Worm (Caenorhabditis elegans): ENCODE data around the gene rbm-22.

The rbm-22 gene

DNA sequence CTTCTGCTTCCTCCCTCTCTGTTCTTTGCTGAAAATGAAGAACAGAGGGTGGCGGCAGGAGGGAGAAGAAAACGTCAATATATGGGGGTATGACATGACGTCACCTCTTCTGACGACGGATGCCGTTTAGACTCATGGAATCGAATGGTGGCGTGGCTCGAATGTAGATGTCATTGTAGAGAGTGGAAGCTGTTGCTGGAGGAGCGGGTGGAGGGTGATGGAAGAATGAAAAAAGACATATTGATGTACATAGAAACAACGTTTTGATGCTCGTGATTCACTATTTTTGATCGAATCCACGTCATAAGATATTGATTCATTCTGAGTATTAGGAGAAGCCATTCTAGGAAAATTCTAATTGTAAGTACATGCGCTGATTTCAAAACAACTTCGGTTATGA, 42.2 kb upstream of the rbm-22 start:
- TF ChIP-seq nhr-129 (tag; optimal IDR thresholded peaks at IDR 0.05) (peak; percentile 42), sem-4 (tag; optimal IDR thresholded peaks at IDR 0.05) (no peak), ztf-1 (GFP tag; conservative IDR thresholded peaks at IDR 0.05) (no peak), unc-55 (GFP tag; optimal IDR thresholded peaks at IDR 0.05) (peak; percentile 47), mab-5 (tag; optimal IDR thresholded peaks at IDR 0.05) (no peak), lin-11 (tag; optimal IDR thresholded peaks at IDR 0.05) (peak; percentile 16), zag-1 (tag; optimal IDR thresholded peaks at IDR 0.05) (peak; percentile 24), crh-2 (tag; optimal IDR thresholded peaks at IDR 0.05) (peak; percentile 14), C34F6.9 (tag; optimal IDR thresholded peaks at IDR 0.05) (peak; percentile 47)

DNA sequence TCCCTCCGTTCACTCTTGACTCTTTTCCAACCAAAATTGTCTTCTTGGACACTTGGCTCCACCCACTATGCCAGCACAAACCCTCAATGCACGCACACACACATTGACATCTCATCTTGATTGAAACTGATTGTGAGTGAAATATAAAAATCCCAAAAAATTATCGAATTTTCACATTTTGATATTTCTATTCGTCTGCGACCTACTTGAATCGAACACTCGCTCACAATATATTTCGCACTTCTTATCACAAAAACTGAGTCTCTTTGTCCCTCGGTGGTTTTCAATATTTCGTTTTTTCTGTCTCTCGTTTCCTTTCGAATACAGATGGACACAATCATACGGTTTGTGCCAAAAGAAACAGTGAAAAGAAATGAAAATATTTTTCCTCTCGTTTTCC, 41.1 kb upstream of the rbm-22 start:
- TF ChIP-seq C34F6.9 (tag; optimal IDR thresholded peaks at IDR 0.05) (no peak), egl-27 (tag; optimal IDR thresholded peaks at IDR 0.05) (no peak), fos-1 (tag; optimal IDR thresholded peaks at IDR 0.05) (peak; percentile 22), peb-1 (tag; optimal IDR thresholded peaks at IDR 0.05) (no peak), nhr-25 (tag; optimal IDR thresholded peaks at IDR 0.05) (no peak)

- no peak for TF ChIP-seq F13H6.1 (tag; optimal IDR thresholded peaks at IDR 0.05)
- TF ChIP-seq peb-1 (tag; optimal IDR thresholded peaks at IDR 0.05) = no peak
- no peak for TF ChIP-seq unc-39 (tag; optimal IDR thresholded peaks at IDR 0.05)
- no peak for TF ChIP-seq C34F6.9 (tag; optimal IDR thresholded peaks at IDR 0.05)
These were observed 40.1 kb upstream of the rbm-22 start for ce11 chrIV:10820837-10821671.

- no peak for TF ChIP-seq dmd-4 (tag; optimal IDR thresholded peaks at IDR 0.05)
- no peak for TF ChIP-seq nhr-77 (tag; optimal IDR thresholded peaks at IDR 0.05)
- TF ChIP-seq alr-1 (tag; optimal IDR thresholded peaks at IDR 0.05) = no peak
- TF ChIP-seq peb-1 (tag; optimal IDR thresholded peaks at IDR 0.05) = no peak
- TF ChIP-seq sma-9 (GFP tag; optimal IDR thresholded peaks at IDR 0.05) = peak; percentile 81
- TF ChIP-seq sma-9 (tag; optimal IDR thresholded peaks at IDR 0.05) = no peak
- no peak for TF ChIP-seq R02D3.7 (tag; optimal IDR thresholded peaks at IDR 0.05)
- TF ChIP-seq C34F6.9 (tag; optimal IDR thresholded peaks at IDR 0.05) = peak; percentile 93
- no peak for TF ChIP-seq nhr-12 (tag; optimal IDR thresholded peaks at IDR 0.05)
- TF ChIP-seq ama-1 (optimal IDR thresholded peaks at IDR 0.05) = peak; percentile 78
- peak; percentile 87 for TF ChIP-seq nhr-21 (tag; optimal IDR thresholded peaks at IDR 0.05)
- peak; percentile 78 for TF ChIP-seq aly-2 (tag; optimal IDR thresholded peaks at IDR 0.05)
- TF ChIP-seq lin-13 (GFP tag; optimal IDR thresholded peaks at IDR 0.05) = peak; percentile 81
- peak; percentile 72 for TF ChIP-seq egl-27 (tag; optimal IDR thresholded peaks at IDR 0.05)
- peak; percentile 46 for TF ChIP-seq lin-11 (tag; optimal IDR thresholded peaks at IDR 0.05)
- TF ChIP-seq unc-62 (GFP tag; optimal IDR thresholded peaks at IDR 0.05) = no peak
- TF ChIP-seq unc-39 (tag; optimal IDR thresholded peaks at IDR 0.05) = peak; percentile 61
- peak; percentile 7 for TF ChIP-seq ceh-82 (tag; optimal IDR thresholded peaks at IDR 0.05)
- TF ChIP-seq Y55F3AM.14 (GFP tag; optimal IDR thresholded peaks at IDR 0.05) = peak; percentile 97
- TF ChIP-seq nhr-237 (tag; optimal IDR thresholded peaks at IDR 0.05) = no peak
- TF ChIP-seq snpc-4 (tag; optimal IDR thresholded peaks at IDR 0.05) = peak; percentile 55
- TF ChIP-seq ceh-16 (tag; optimal IDR thresholded peaks at IDR 0.05) = peak; percentile 65
- TF ChIP-seq zag-1 (tag; optimal IDR thresholded peaks at IDR 0.05) = peak; percentile 85
- TF ChIP-seq elt-3 (tag; optimal IDR thresholded peaks at IDR 0.05) = no peak
- TF ChIP-seq gmeb-1 (tag; optimal IDR thresholded peaks at IDR 0.05) = peak; percentile 70
- TF ChIP-seq nhr-11 (tag; optimal IDR thresholded peaks at IDR 0.05) = no peak
- no peak for TF ChIP-seq elt-1 (tag; optimal IDR thresholded peaks at IDR 0.05)
- TF ChIP-seq mdl-1 (tag; optimal IDR thresholded peaks at IDR 0.05) = peak; percentile 32
- TF ChIP-seq lsy-2 (tag; optimal IDR thresholded peaks at IDR 0.05) = peak; percentile 62 to 80
- TF ChIP-seq sma-3 (GFP tag; optimal IDR thresholded peaks at IDR 0.05) = peak; percentile 58
- TF ChIP-seq mbf-1 (tag; optimal IDR thresholded peaks at IDR 0.05) = no peak
- TF ChIP-seq F13H6.1 (tag; optimal IDR thresholded peaks at IDR 0.05) = peak; percentile 97
- TF ChIP-seq nhr-129 (tag; optimal IDR thresholded peaks at IDR 0.05) = peak; percentile 98
- TF ChIP-seq nhr-10 (tag; optimal IDR thresholded peaks at IDR 0.05) = peak; percentile 38
- no peak for TF ChIP-seq ztf-1 (GFP tag; conservative IDR thresholded peaks at IDR 0.05)
- TF ChIP-seq fos-1 (tag; optimal IDR thresholded peaks at IDR 0.05) = peak; percentile 80
- peak; percentile 25 for TF ChIP-seq skn-1 (tag; optimal IDR thresholded peaks at IDR 0.05)
- peak; percentile 92 for TF ChIP-seq unc-55 (GFP tag; optimal IDR thresholded peaks at IDR 0.05)
- TF ChIP-seq nhr-25 (tag; optimal IDR thresholded peaks at IDR 0.05) = peak; percentile 92
- peak; percentile 85 for TF ChIP-seq crh-2 (tag; optimal IDR thresholded peaks at IDR 0.05)
- TF ChIP-seq lin-39 (tag; optimal IDR thresholded peaks at IDR 0.05) = peak; percentile 80
- peak; percentile 96 for TF ChIP-seq blmp-1 (tag; optimal IDR thresholded peaks at IDR 0.05; ENCODE audit: insufficient read depth)
These were observed 39.4 kb upstream of the rbm-22 start for ce11 chrIV:10821672-10822304.
